Worm (Caenorhabditis elegans) whole organism, L1 larva: Measurements from ENCODE around the gene M03F8.6.

Source experiments
- C04F5.9 ChIP-seq: sonication (generic microtip); optimal IDR thresholded peaks from 2 replicates; lab custom pipeline; 2016; ENCODE audit warnings: missing genetic modification characterization, missing compliant biosample characterization
- F16B12.6 ChIP-seq: fragments of 150-350 bp; optimal IDR thresholded peaks from 2 replicates; lab custom pipeline; 2014; ENCODE audit warnings: missing biosample characterization, missing genetic modification characterization
- aha-1 ChIP-seq: fragments of 150-350 bp; optimal IDR thresholded peaks from 2 replicates; lab custom pipeline; 2014; ENCODE audit warnings: missing biosample characterization, missing genetic modification characterization
- alr-1 ChIP-seq: fragments of 200-800 bp; sonication (Bioruptor generic); optimal IDR thresholded peaks from 2 replicates; lab custom pipeline; 2018; ENCODE audit warnings: borderline replicate concordance, mild to moderate bottlenecking, missing genetic modification characterization, missing compliant biosample characterization
- blmp-1 ChIP-seq: fragments of 150-350 bp; optimal IDR thresholded peaks from 2 replicates; lab custom pipeline; 2014; ENCODE audit warnings: missing biosample characterization, missing genetic modification characterization
- ceh-63 ChIP-seq: fragments of 200-800 bp; sonication (Bioruptor generic); optimal IDR thresholded peaks from 2 replicates; lab custom pipeline; 2018; ENCODE audit warnings: mild to moderate bottlenecking, missing genetic modification characterization, missing compliant biosample characterization
- ceh-8 ChIP-seq: fragments of 200-800 bp; sonication (Bioruptor generic); optimal IDR thresholded peaks from 2 replicates; lab custom pipeline; 2018; ENCODE audit warnings: mild to moderate bottlenecking, missing genetic modification characterization, moderate library complexity, missing compliant biosample characterization
- dpl-1 ChIP-seq, 3 experiments: fragments of 150-350 bp in 2 of 3; sonication (generic microtip) in 1 of 3; optimal IDR thresholded peaks; 2 replicates each; lab custom pipeline; 2014 to 2017; ENCODE audit warnings: missing biosample characterization in 3 of 3, missing genetic modification characterization in 3 of 3, missing genetic modification reagents in 3 of 3
- efl-3 ChIP-seq: fragments of 200-800 bp; sonication (Bioruptor generic); optimal IDR thresholded peaks from 2 replicates; lab custom pipeline; 2018; ENCODE audit warnings: mild to moderate bottlenecking, missing genetic modification characterization, missing compliant biosample characterization
- egl-27 ChIP-seq, 2 experiments: fragments of 150-350 bp in 1 of 2; sonication (generic microtip); optimal IDR thresholded peaks; 3 replicates each; lab custom pipeline; 2017 to 2018; ENCODE audit warnings: missing biosample characterization in 2 of 2, missing genetic modification characterization in 2 of 2, missing genetic modification reagents in 2 of 2
- elt-2 ChIP-seq: sonication (generic microtip); optimal IDR thresholded peaks from 2 replicates; lab custom pipeline; 2016; ENCODE audit warnings: missing genetic modification characterization, mild to moderate bottlenecking, inconsistent platforms, missing compliant biosample characterization, missing genetic modification reagents
- elt-3 ChIP-seq, 6 experiments: fragments of 150-350 bp in 1 of 6; sonication (generic microtip); optimal IDR thresholded peaks; 2 replicates each; lab custom pipeline; 2017 to 2018; ENCODE audit warnings: missing biosample characterization in 6 of 6, missing genetic modification characterization in 6 of 6, inconsistent platforms in 1 of 6
- fkh-10 ChIP-seq: sonication (generic microtip); optimal IDR thresholded peaks from 2 replicates; lab custom pipeline; 2017; ENCODE audit warnings: missing biosample characterization, missing genetic modification reagents, missing genetic modification characterization
- fkh-4 ChIP-seq: sonication (generic microtip); optimal IDR thresholded peaks from 2 replicates; lab custom pipeline; 2016; ENCODE audit warnings: missing compliant biosample characterization, missing genetic modification characterization, borderline replicate concordance
- hlh-17 ChIP-seq: fragments of 200-800 bp; sonication (Bioruptor generic); optimal IDR thresholded peaks from 2 replicates; lab custom pipeline; 2018; ENCODE audit warnings: missing genetic modification characterization, mild to moderate bottlenecking, missing compliant biosample characterization, moderate library complexity, borderline replicate concordance
- hlh-4 ChIP-seq: sonication (generic microtip); optimal IDR thresholded peaks from 2 replicates; lab custom pipeline; 2016; ENCODE audit warnings: mild to moderate bottlenecking, missing genetic modification characterization, missing compliant biosample characterization
- hpl-2 ChIP-seq: fragments of 150-350 bp; optimal IDR thresholded peaks from 2 replicates; lab custom pipeline; 2014; ENCODE audit warnings: missing biosample characterization, missing genetic modification reagents, missing genetic modification characterization
- irx-1 ChIP-seq: sonication (generic microtip); optimal IDR thresholded peaks from 2 replicates; lab custom pipeline; 2016; ENCODE audit warnings: missing genetic modification characterization, missing compliant biosample characterization
- isw-1 ChIP-seq: fragments of 200-800 bp; sonication (Bioruptor generic); IDR thresholded peaks from 2 replicates; pipeline ENCODE4 v1.3.6; 2022; ENCODE audit warnings: missing genetic modification characterization, missing compliant biosample characterization
- jun-1 ChIP-seq: fragments of 150-350 bp; optimal IDR thresholded peaks from 2 replicates; lab custom pipeline; 2014; ENCODE audit warnings: missing biosample characterization, missing genetic modification reagents, missing genetic modification characterization
- lin-14 ChIP-seq: fragments of 200-800 bp; sonication (Bioruptor generic); optimal IDR thresholded peaks from 2 replicates; lab custom pipeline; 2018; ENCODE audit warnings: mild to moderate bottlenecking, missing genetic modification characterization, moderate library complexity, missing compliant biosample characterization
- lin-15B ChIP-seq: fragments of 150-350 bp; sonication (generic microtip); optimal IDR thresholded peaks from 3 replicates; lab custom pipeline; 2014; ENCODE audit warnings: missing biosample characterization, missing genetic modification characterization
- lin-39 ChIP-seq: fragments of 150-350 bp; optimal IDR thresholded peaks from 2 replicates; lab custom pipeline; 2014; ENCODE audit warnings: missing biosample characterization, missing genetic modification reagents, missing genetic modification characterization
- lir-3 ChIP-seq: sonication (generic microtip); optimal IDR thresholded peaks from 2 replicates; lab custom pipeline; 2016; ENCODE audit warnings: mild to moderate bottlenecking, missing genetic modification characterization, moderate library complexity, missing compliant biosample characterization; ENCODE audit not compliant: poor library complexity
- lsy-2 ChIP-seq, 2 experiments: fragments of 150-350 bp; optimal IDR thresholded peaks; 2 replicates each; lab custom pipeline; 2014; ENCODE audit warnings: missing biosample characterization in 2 of 2, missing genetic modification characterization in 2 of 2
- mab-9 ChIP-seq: fragments of 200-800 bp; sonication (Bioruptor generic); IDR thresholded peaks from 2 replicates; pipeline ENCODE4 v1.3.6; 2022; ENCODE audit warnings: missing genetic modification reagents, missing genetic modification characterization, missing compliant biosample characterization
- mdl-1 ChIP-seq, 2 experiments: fragments of 150-350 bp; optimal IDR thresholded peaks; 2 replicates each; lab custom pipeline; 2014 to 2017; ENCODE audit warnings: missing biosample characterization in 2 of 2, missing genetic modification characterization in 2 of 2, inconsistent platforms in 1 of 2
- nhr-19 ChIP-seq: fragments of 200-800 bp; sonication (Bioruptor generic); conservative IDR thresholded peaks from 2 replicates; pipeline ENCODE4 v1.3.6; 2022; ENCODE audit warnings: missing genetic modification characterization, missing compliant biosample characterization
- nhr-237 ChIP-seq: fragments of 150-350 bp; optimal IDR thresholded peaks from 2 replicates; lab custom pipeline; 2014; ENCODE audit warnings: missing biosample characterization, missing genetic modification characterization
- nhr-47 ChIP-seq: sonication (generic microtip); optimal IDR thresholded peaks from 2 replicates; lab custom pipeline; 2016; ENCODE audit warnings: mild to moderate bottlenecking, missing genetic modification characterization, moderate library complexity, missing compliant biosample characterization
- nhr-76 ChIP-seq: sonication (generic microtip); optimal IDR thresholded peaks from 2 replicates; lab custom pipeline; 2017; ENCODE audit warnings: missing biosample characterization, missing genetic modification characterization
- nhr-77 ChIP-seq: fragments of 150-350 bp; optimal IDR thresholded peaks from 2 replicates; lab custom pipeline; 2014; ENCODE audit warnings: missing biosample characterization, missing genetic modification characterization
- nhr-90 ChIP-seq: sonication (generic microtip); optimal IDR thresholded peaks from 2 replicates; lab custom pipeline; 2016; ENCODE audit warnings: mild to moderate bottlenecking, missing genetic modification characterization, missing compliant biosample characterization; ENCODE audit not compliant: poor library complexity
- pqm-1 ChIP-seq: sonication (generic microtip); optimal IDR thresholded peaks from 3 replicates; lab custom pipeline; 2017; ENCODE audit warnings: missing biosample characterization, missing genetic modification characterization
- snpc-4 ChIP-seq: fragments of 150-350 bp; optimal IDR thresholded peaks from 2 replicates; lab custom pipeline; 2014; ENCODE audit warnings: missing biosample characterization, missing genetic modification characterization
- snu-23 ChIP-seq: sonication (generic microtip); optimal IDR thresholded peaks from 2 replicates; lab custom pipeline; 2016; ENCODE audit warnings: missing genetic modification characterization, missing compliant biosample characterization
- sptf-1 ChIP-seq: fragments of 150-350 bp; optimal IDR thresholded peaks from 2 replicates; lab custom pipeline; 2014; ENCODE audit warnings: missing biosample characterization, missing genetic modification characterization
- sup-37 ChIP-seq: fragments of 200-800 bp; sonication (Bioruptor generic); optimal IDR thresholded peaks from 2 replicates; lab custom pipeline; 2018; ENCODE audit warnings: mild to moderate bottlenecking, missing genetic modification characterization, missing compliant biosample characterization
- swsn-7 ChIP-seq: sonication (generic microtip); optimal IDR thresholded peaks from 2 replicates; lab custom pipeline; 2016; ENCODE audit warnings: missing genetic modification characterization, missing compliant biosample characterization
- unc-130 ChIP-seq: fragments of 150-350 bp; optimal IDR thresholded peaks from 2 replicates; lab custom pipeline; 2017; ENCODE audit warnings: missing biosample characterization, missing genetic modification characterization, inconsistent platforms
- unc-30 ChIP-seq: sonication (generic microtip); optimal IDR thresholded peaks from 2 replicates; lab custom pipeline; 2017; ENCODE audit warnings: missing biosample characterization, missing genetic modification characterization
- unc-98 ChIP-seq: fragments of 200-800 bp; sonication (Bioruptor generic); IDR thresholded peaks from 2 replicates; pipeline ENCODE4 v1.3.6; 2022; ENCODE audit warnings: missing genetic modification characterization, missing compliant biosample characterization
- vab-15 ChIP-seq: sonication (generic microtip); optimal IDR thresholded peaks from 2 replicates; lab custom pipeline; 2017; ENCODE audit warnings: missing genotype, mild to moderate bottlenecking, missing genetic modification characterization, missing compliant biosample characterization
- xbp-1 ChIP-seq: sonication (generic microtip); optimal IDR thresholded peaks from 2 replicates; lab custom pipeline; 2016; ENCODE audit warnings: missing genetic modification characterization, missing compliant biosample characterization
- zag-1 ChIP-seq: fragments of 150-350 bp; optimal IDR thresholded peaks from 2 replicates; lab custom pipeline; 2014; ENCODE audit warnings: missing biosample characterization, missing genetic modification characterization
- zip-4 ChIP-seq: fragments of 200-800 bp; sonication (Bioruptor generic); optimal IDR thresholded peaks from 2 replicates; lab custom pipeline; 2018; ENCODE audit warnings: mild to moderate bottlenecking, missing genetic modification characterization, moderate library complexity, missing compliant biosample characterization
- ztf-11 ChIP-seq, 2 experiments: sonication (generic microtip); optimal IDR thresholded peaks; 2 replicates each; lab custom pipeline; 2016 to 2017; ENCODE audit warnings: missing genetic modification characterization in 2 of 2, missing biosample characterization in 1 of 2, missing compliant biosample characterization in 1 of 2

M03F8.6 gene

DNA sequence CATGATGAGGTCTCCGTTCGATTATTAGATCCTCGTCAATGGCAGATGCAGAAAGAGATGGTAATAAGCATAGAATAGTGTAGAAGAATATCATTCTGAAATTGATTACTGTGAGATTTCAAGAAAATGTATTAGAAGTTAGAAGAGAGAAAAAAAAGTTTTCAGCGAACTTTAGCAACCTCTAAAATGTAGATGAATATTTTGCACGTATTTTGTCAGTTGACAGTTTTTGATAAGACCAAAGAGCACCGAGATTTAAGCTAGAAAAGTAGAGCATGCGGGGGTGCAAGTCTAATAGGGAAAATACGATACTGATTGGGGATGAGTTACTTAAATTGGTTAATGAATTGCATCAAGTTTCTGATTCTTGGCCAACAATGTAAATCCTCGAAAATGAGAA lies at the start of gene M03F8.6:
M03F8.6 (minus strand) TSS at position 101 of the 400 bp plus-strand sequence.
- TF ChIP-seq nhr-47 (tag; lab: Kevin White, UChicago) (no peak), nhr-237 (tag; lab: Kevin White, UChicago) (no peak), lir-3 (tag; lab: Kevin White, UChicago) (no peak), xbp-1 (no peak), F16B12.6 (tag; lab: Kevin White, UChicago) (no peak), fkh-4 (tag; lab: Kevin White, UChicago) (no peak), fkh-10 (no peak), pqm-1 (tag; lab: Kevin White, UChicago) (no peak), lin-15B (tag; lab: Kevin White, UChicago) (no peak), hlh-4 (tag; lab: Kevin White, UChicago) (no peak), nhr-19 (GFP tag; lab: Robert Waterston, UW) (no peak), blmp-1 (tag; lab: Kevin White, UChicago) (no peak), snu-23 (GFP tag; lab: Kevin White, UChicago) (no peak), lsy-2 (tag; optimal IDR thresholded peaks at IDR 0.05; lab: Kevin White, UChicago) (no peak), efl-3 (GFP tag; lab: Kevin White, UChicago) (no peak)

DNA sequence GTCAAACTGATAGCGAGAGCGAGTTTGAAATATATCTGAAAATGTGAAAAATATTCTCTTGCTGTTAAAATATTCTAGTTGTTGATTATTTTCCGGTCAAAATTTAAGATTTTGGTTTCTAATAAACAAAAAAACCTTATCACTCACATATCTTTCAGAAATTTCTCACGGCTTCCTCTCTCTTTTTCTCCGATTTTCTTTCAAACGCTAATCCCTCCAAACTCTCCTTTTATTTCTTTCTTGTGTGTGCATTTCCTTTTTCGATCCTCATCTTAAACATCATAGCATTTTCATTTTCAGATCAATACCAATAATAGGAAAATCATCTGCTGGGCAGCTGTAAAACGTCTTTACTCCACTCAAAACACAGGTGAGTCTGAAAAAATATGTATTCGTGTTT lies 48.7 kb upstream of the M03F8.6 start, which contains the start of gene fos-1:
fos-1 (plus strand) TSS at position 301 of the 400 bp plus-strand sequence.
- TF ChIP-seq nhr-77 (tag; lab: Kevin White, UChicago): no peak
- no peak for TF ChIP-seq alr-1 (tag; lab: Kevin White, UChicago)
- TF ChIP-seq hlh-4 (tag; lab: Kevin White, UChicago): peak; percentile 89
- TF ChIP-seq swsn-7 (tag; lab: Kevin White, UChicago): no peak
- TF ChIP-seq, all 84 proteins: peak for 1

DNA sequence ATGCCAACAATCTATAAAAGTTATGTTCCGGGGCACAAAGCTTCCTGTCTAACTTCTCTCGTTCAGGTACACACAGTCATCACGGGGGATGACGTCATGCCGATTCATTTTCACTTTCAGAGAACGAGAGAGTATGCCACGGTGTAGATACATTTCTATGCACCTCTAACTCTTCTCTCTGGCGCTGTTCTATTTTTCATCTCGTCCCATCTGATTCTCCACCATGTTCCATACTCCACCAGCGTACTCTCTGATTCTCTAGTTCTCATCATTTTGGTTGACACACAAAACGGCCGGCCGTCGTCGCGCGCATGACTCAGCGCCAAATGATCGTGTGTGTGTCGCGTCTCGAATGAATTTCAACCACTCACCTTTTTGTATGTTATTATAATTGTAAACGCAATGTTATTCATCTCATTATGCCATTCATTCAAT lies 45.7 kb upstream of the M03F8.6 start:
- TF ChIP-seq ceh-63 (GFP tag; lab: Kevin White, UChicago): no peak
- TF ChIP-seq elt-2 (tag; lab: Kevin White, UChicago): peak; percentile 97
- TF ChIP-seq ceh-8 (GFP tag; lab: Kevin White, UChicago): peak; percentile 75
- TF ChIP-seq elt-3 (tag; optimal IDR thresholded peaks at IDR 0.05; lab: Kevin White, UChicago): peak in 3 of 6 experiments; percentile 6 to 95 (median 94)
- TF ChIP-seq irx-1 (tag; lab: Kevin White, UChicago): peak; percentile 76
- TF ChIP-seq jun-1: peak; percentile 95
- TF ChIP-seq mdl-1 (tag; optimal IDR thresholded peaks at IDR 0.05; lab: Kevin White, UChicago): peak; percentile 15 to 97
- TF ChIP-seq vab-15 (tag; lab: Kevin White, UChicago): no peak
- TF ChIP-seq ztf-11 (tag; optimal IDR thresholded peaks at IDR 0.05; lab: Kevin White, UChicago): no peak
- peak; percentile 27 for TF ChIP-seq unc-130 (tag; lab: Kevin White, UChicago)
- TF ChIP-seq egl-27 (tag; optimal IDR thresholded peaks at IDR 0.05; lab: Kevin White, UChicago): peak; percentile 74 to 91
- TF ChIP-seq sptf-1 (tag; lab: Kevin White, UChicago): no peak
- TF ChIP-seq lin-15B (tag; lab: Kevin White, UChicago): no peak
- TF ChIP-seq unc-98 (GFP tag; lab: Robert Waterston, UW): no peak
- TF ChIP-seq dpl-1 (GFP tag; optimal IDR thresholded peaks at IDR 0.05; lab: Kevin White, UChicago): peak; percentile 64 to 69 (median 66)
- peak; percentile 37 for TF ChIP-seq aha-1 (tag; lab: Kevin White, UChicago)
- TF ChIP-seq snpc-4 (tag; lab: Kevin White, UChicago): peak; percentile 43
- peak; percentile 93 for TF ChIP-seq nhr-90 (tag; lab: Kevin White, UChicago)
- peak; percentile 73 for TF ChIP-seq sup-37
- TF ChIP-seq hpl-2 (GFP tag; lab: Kevin White, UChicago): peak; percentile 73
- no peak for TF ChIP-seq zag-1 (tag; lab: Kevin White, UChicago)
- no peak for TF ChIP-seq hlh-17 (GFP tag; lab: Kevin White, UChicago)
- peak; percentile 2 for TF ChIP-seq pqm-1 (tag; lab: Kevin White, UChicago)
- TF ChIP-seq isw-1 (GFP tag; lab: Robert Waterston, UW): peak; percentile 68
- TF ChIP-seq zip-4 (GFP tag; lab: Kevin White, UChicago): peak; percentile 44
- no peak for TF ChIP-seq hlh-4 (tag; lab: Kevin White, UChicago)
- no peak for TF ChIP-seq unc-30 (tag; lab: Kevin White, UChicago)
- no peak for TF ChIP-seq nhr-76 (tag; lab: Kevin White, UChicago)
- TF ChIP-seq swsn-7 (tag; lab: Kevin White, UChicago): peak; percentile 94
- TF ChIP-seq fkh-10: peak; percentile 50
- TF ChIP-seq lin-39 (tag; lab: Kevin White, UChicago): peak; percentile 79
- TF ChIP-seq C04F5.9 (tag; lab: Kevin White, UChicago): peak; percentile 49
- peak; percentile 68 for TF ChIP-seq mab-9
- TF ChIP-seq lin-14 (GFP tag; lab: Kevin White, UChicago): peak; percentile 98
